Fruit fly (Drosophila melanogaster): ENCODE results near the gene Trc8.

Trc8 gene

dm6 chr3R:29503406-29504116 is at the start of gene Trc8:
TSS of gene Trc8 (minus strand) at chr3R:29503797.
- TF ChIP-seq CG17801 (GFP tag; optimal IDR thresholded peaks at IDR 0.05; ENCODE audit: partially characterized antibody) = no peak

- TF ChIP-seq CG17801 (GFP tag; optimal IDR thresholded peaks at IDR 0.05; ENCODE audit: partially characterized antibody) = no peak
Measured at dm6 chr3R:29552830-29553583, 49.4 kb upstream of the Trc8 start.

DNA sequence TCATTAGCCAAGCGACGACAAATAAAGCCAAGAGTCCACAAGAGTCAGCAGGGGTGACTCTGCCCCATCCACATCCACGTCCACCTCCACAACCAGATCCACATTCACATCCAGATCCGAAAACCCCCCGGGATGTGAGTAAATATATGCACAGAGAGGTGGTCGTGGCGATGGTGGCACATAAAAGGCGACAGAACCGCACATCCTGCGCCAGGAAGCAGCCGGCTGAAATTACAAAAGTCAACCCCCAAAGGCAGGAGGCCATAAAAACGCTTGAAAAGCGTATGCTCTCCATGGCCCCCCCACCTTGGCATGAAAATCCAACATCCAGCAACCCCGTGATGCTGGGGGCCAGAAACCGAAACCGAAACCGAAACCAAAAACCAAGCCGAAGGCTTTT is 47.1 kb upstream of the Trc8 start:
- TF ChIP-seq CG17801 (GFP tag; optimal IDR thresholded peaks at IDR 0.05; ENCODE audit: partially characterized antibody) = no peak

- TF ChIP-seq CG17801 (GFP tag; optimal IDR thresholded peaks at IDR 0.05; ENCODE audit: partially characterized antibody) = no peak
Measured at dm6 chr3R:29549945-29550344, 46.3 kb upstream of the Trc8 start.

- TF ChIP-seq CG17801 (GFP tag; optimal IDR thresholded peaks at IDR 0.05; ENCODE audit: partially characterized antibody) = no peak
Measured at dm6 chr3R:29549157-29549556, 45.6 kb upstream of the Trc8 start.

dm6 chr3R:29548751-29549150 is 45.2 kb upstream of the Trc8 start:
- TF ChIP-seq CG17801 (GFP tag; optimal IDR thresholded peaks at IDR 0.05; ENCODE audit: partially characterized antibody) = no peak

DNA sequence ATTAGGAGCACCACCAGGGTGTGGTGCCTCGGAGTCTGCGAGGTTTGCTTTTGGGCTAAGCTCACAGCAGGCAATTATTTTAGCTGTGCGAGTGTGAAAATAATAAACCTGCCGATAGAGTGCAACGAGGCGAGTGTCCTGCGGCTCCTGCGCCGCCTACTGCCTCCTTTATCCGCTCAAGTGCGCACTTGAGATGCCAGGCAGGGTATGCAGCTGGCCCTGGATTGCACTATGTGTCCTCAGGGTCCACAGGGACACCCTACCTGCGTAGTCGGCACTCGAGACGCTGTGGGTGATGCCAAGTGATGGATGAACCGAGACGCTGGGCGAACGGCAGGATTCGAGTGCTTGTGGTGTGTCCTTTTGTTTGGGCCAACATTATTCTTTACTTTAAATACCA is 44.4 kb upstream of the Trc8 start:
- no peak for TF ChIP-seq CG17801 (GFP tag; optimal IDR thresholded peaks at IDR 0.05; ENCODE audit: partially characterized antibody)

dm6 chr3R:29547182-29547979 is 43.8 kb upstream of the Trc8 start:
- no peak for TF ChIP-seq CG17801 (GFP tag; optimal IDR thresholded peaks at IDR 0.05; ENCODE audit: partially characterized antibody)

DNA sequence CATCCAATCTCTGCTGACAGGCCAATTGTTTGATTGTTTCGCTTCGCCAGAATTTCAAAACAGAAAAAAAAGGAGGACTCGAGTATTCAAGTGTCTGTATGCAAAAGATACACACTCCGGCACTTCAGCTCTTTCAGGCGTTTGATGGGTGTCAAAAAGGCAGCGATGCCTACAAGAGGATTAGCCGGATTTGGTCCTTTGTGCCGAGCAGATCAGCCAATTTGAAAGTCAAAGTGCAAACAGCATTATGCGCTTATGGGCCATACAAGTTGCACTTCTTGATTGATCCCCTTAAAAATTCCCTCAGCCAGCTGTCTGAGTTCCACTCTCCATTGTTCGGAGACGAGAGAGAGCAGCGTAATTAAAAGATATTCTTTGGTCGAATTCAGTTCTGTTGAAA is 42.8 kb upstream of the Trc8 start:
- TF ChIP-seq CG17801 (GFP tag; optimal IDR thresholded peaks at IDR 0.05; ENCODE audit: partially characterized antibody) = no peak

DNA sequence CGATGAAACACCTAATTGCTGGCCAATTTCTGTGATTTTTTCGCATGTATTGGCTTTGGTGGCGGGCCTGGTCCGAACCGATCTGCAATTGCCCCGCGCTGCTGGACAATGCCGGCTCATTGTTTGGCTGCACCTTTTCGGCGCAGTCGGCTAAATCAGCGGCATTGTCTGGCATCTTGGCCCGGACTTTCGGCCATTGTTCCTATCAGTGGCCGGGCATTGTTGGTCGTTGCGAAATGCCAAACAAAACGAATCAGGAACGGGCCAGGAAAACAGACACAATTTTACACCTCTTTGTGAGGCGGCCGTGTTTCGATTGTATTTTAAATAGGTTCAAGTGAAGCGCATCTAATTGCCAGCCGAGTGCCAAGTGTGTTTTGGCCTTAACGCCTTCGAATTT is 41.6 kb upstream of the Trc8 start:
- TF ChIP-seq CG17801 (GFP tag; optimal IDR thresholded peaks at IDR 0.05; ENCODE audit: partially characterized antibody) = no peak

DNA sequence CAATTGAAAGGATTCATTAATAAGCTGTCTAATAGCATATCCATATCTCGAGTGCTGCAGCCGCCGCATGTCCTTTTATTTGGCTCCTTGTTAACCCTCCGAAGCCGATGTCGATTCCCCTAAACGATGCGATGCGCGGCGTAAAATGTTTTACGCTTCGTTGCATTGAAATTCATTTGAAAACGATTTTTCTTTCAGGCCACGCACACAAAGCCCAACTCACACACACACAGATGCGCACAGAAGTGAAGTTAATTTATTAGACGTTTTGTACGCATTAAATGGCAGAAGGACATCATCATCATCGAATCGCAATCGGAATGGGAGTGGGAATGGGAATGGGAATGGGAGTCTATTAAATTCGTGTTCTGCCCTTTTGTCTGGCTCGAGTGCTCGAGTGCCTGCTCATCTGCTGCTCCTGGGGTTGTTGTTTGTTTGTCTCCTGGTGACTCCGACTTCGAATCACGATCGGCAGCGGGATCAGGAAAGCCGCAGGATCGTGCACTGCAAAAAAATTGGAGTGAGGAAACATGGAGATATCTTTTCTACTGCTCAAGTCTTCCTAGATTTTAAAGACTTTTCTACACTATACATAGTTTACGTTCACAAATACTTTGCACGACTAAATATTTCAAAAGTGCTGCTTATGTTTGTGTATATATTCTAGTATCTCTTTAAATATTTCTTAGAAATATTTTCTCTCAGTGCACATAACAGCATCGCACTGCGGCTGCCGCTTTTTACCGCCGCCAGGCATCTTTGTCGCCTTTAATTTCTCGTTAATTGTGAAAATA is 37.5 kb upstream of the Trc8 start:
- no peak for TF ChIP-seq CG17801 (GFP tag; optimal IDR thresholded peaks at IDR 0.05; ENCODE audit: partially characterized antibody)

- no peak for TF ChIP-seq CG17801 (GFP tag; optimal IDR thresholded peaks at IDR 0.05; ENCODE audit: partially characterized antibody)
Measured at dm6 chr3R:29538436-29538835, 34.8 kb upstream of the Trc8 start.

DNA sequence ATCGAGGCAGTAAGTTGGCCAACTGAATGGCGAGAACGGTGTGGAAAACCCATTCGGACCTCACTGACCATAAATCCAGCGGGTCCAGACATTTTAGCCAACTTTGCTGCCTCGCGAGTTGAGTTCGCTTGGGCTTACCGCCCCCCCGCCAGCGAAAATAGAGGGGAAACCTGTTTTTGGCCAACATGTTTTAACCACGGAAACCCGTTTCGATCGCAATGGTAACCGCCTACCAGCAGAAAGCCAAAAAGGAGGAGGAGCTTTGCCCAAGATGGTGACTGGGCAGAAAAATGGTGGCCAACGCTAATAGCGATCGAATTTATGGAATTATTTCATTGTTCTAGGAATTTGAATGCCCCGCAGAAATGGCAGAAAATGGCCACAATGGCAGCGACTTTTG is 23.0 kb upstream of the Trc8 start:
- TF ChIP-seq CG17801 (GFP tag; optimal IDR thresholded peaks at IDR 0.05; ENCODE audit: partially characterized antibody) = no peak

dm6 chr3R:29523978-29524775 is 20.6 kb upstream of the Trc8 start:
- no peak for TF ChIP-seq CG17801 (GFP tag; optimal IDR thresholded peaks at IDR 0.05; ENCODE audit: partially characterized antibody)
